Fruit fly (Drosophila melanogaster): Measurements from ENCODE around the gene osi.

osi gene

DNA sequence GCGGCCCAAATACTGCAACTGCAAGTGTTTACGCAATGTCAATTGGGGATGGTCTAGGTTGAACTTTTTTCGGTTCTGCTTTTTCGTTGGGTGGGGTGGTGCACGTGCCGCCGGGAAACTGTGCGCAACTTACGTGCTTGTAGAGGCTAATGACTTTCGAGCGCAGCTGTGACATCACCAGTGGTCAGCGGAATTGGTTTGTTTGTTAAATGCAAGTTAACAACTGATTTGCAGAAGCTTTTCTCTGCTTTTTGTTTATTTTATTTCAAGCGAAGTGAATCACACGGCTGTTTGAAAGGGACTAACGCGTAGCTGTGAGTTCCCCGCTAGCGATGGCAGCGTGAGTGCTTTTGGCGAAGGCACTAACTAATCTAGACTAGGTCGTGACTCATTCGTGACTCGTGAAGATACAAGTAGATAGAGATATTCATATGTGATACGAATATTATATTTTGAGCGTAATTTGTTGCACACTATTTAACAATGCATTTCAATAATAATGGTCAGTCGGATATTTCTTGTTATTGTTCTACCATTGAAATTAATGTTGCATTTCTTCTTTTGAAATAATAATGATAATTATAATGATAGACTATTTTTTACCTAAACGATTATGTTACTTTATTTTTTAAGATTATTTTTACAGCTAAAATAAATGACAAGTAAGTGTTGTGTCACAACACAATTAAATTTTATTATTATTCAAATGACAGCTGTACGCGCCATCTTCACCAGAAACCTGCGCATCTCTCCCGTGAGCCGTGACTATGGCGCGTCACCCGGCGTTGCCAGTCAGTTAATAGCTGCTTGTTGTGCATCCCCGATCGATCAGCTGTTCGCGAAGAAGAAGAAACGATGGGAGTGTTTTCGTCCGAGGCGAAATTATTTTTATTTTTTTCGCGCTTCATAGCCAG, at the start of gene osi, which contains the start of gene tweek:
osi (minus strand) TSS at position 307 of the 914 bp plus-strand sequence.
tweek (plus strand) TSS at position 831 of the 914 bp plus-strand sequence.
- TF ChIP-seq CG11294 (GFP tag; IDR thresholded peaks at IDR 0.05) (no peak), Smox (GFP tag; optimal IDR thresholded peaks at IDR 0.05) (no peak), eg (GFP tag; IDR thresholded peaks at IDR 0.05) (no peak; the same call in 2 of the 3 replicates), Hr39 (GFP tag; optimal IDR thresholded peaks at IDR 0.05) (peak; percentile 59), acj6 (GFP tag; optimal IDR thresholded peaks at IDR 0.05) (peak; percentile 67), Sox102F (GFP tag; optimal IDR thresholded peaks at IDR 0.05) (peak; percentile 29), salr (GFP tag; optimal IDR thresholded peaks at IDR 0.05) (no peak), fkh (GFP tag; optimal IDR thresholded peaks at IDR 0.05) (peak; percentile 4), Met (GFP tag; optimal IDR thresholded peaks at IDR 0.05) (peak; percentile 37), pdm3 (GFP tag; optimal IDR thresholded peaks at IDR 0.05) (no peak), CG9139 (GFP tag; optimal IDR thresholded peaks at IDR 0.05) (no peak), cyc (GFP tag; optimal IDR thresholded peaks at IDR 0.05) (peak; percentile 54), dac (GFP tag; optimal IDR thresholded peaks at IDR 0.05) (peak; percentile 21), CG8119 (GFP tag; IDR thresholded peaks at IDR 0.05) (no peak), svp (GFP tag) (peak; percentile 75), Sox15 (GFP tag; optimal IDR thresholded peaks at IDR 0.05) (peak; percentile 31), CG10631 (GFP tag; optimal IDR thresholded peaks at IDR 0.05) (peak; percentile 75), CG8632 (GFP tag; optimal IDR thresholded peaks at IDR 0.05) (peak; percentile 31), spab (GFP tag; optimal IDR thresholded peaks at IDR 0.05) (no peak), CG7368 (GFP tag; optimal IDR thresholded peaks at IDR 0.05) (no peak), fd85E (GFP tag; optimal IDR thresholded peaks at IDR 0.05) (no peak), net (GFP tag; optimal IDR thresholded peaks at IDR 0.05) (no peak), CG6792 (GFP tag; optimal IDR thresholded peaks at IDR 0.05) (peak; percentile 0), vri (GFP tag; optimal IDR thresholded peaks at IDR 0.05) (peak; percentile 72), Eip75B (GFP tag; optimal IDR thresholded peaks at IDR 0.05) (peak; percentile 19), Eip78C (GFP tag) (peak; percentile 84), Lpt (GFP tag; optimal IDR thresholded peaks at IDR 0.05) (peak; percentile 24), CG31627 (GFP tag; optimal IDR thresholded peaks at IDR 0.05) (peak; percentile 72), CG3919 (GFP tag; optimal IDR thresholded peaks at IDR 0.05) (no peak), achi (GFP tag; optimal IDR thresholded peaks at IDR 0.05) (peak; percentile 59), Hr4 (GFP tag; optimal IDR thresholded peaks at IDR 0.05) (peak; percentile 61), CG34406 (GFP tag; optimal IDR thresholded peaks at IDR 0.05) (peak; percentile 29), CG15336 (GFP tag; IDR thresholded peaks at IDR 0.05) (no peak), CG4318 (GFP tag; optimal IDR thresholded peaks at IDR 0.05) (no peak), Ets96B (tag; optimal IDR thresholded peaks at IDR 0.05) (peak; percentile 21), Ets21C (GFP tag; optimal IDR thresholded peaks at IDR 0.05) (peak; percentile 42), CG32006 (GFP tag; optimal IDR thresholded peaks at IDR 0.05) (peak; percentile 75), OdsH (GFP tag; optimal IDR thresholded peaks at IDR 0.05) (peak; percentile 48), Sox14 (GFP tag; optimal IDR thresholded peaks at IDR 0.05) (peak; percentile 28), CG3032 (tag; optimal IDR thresholded peaks at IDR 0.05) (peak; percentile 29), topi (GFP tag; optimal IDR thresholded peaks at IDR 0.05) (peak; percentile 58), CG11762 (GFP tag; optimal IDR thresholded peaks at IDR 0.05; ENCODE audit: insufficient read depth) (no peak), Gug (GFP tag; IDR thresholded peaks at IDR 0.05) (no peak), CG1621 (tag; optimal IDR thresholded peaks at IDR 0.05) (no peak), CG6276 (GFP tag; optimal IDR thresholded peaks at IDR 0.05) (no peak), CG6163 (GFP tag; IDR thresholded peaks at IDR 0.05) (peak; percentile 36; the same call in 1 of the 3 replicates), CG16779 (tag; optimal IDR thresholded peaks at IDR 0.05) (no peak), CG8319 (GFP tag; optimal IDR thresholded peaks at IDR 0.05) (no peak), Eip93F (GFP tag; optimal IDR thresholded peaks at IDR 0.05) (no peak), fd59A (GFP tag; optimal IDR thresholded peaks at IDR 0.05) (no peak), Hr38 (GFP tag; optimal IDR thresholded peaks at IDR 0.05) (no peak)
